Worm (Caenorhabditis elegans) whole organism, midembryonic: ENCODE measurements around the gene glr-1.

ENCODE experiments used
- T22C8.4 ChIP-seq: fragments of 200-800 bp; sonication (Bioruptor generic); IDR thresholded peaks from 2 replicates; pipeline ENCODE4 v1.3.6; 2022; ENCODE audit warnings: missing genetic modification characterization, missing compliant biosample characterization
- cog-1 ChIP-seq: sonication (generic microtip); optimal IDR thresholded peaks from 2 replicates; lab custom pipeline; 2016; ENCODE audit warnings: missing genetic modification characterization, missing compliant biosample characterization
- flt-1 ChIP-seq: fragments of 200-800 bp; sonication (Bioruptor generic); IDR thresholded peaks from 2 replicates; pipeline ENCODE4 v1.3.6; 2022; ENCODE audit warnings: missing genetic modification characterization, missing compliant biosample characterization
- klf-2 ChIP-seq: fragments of 200-800 bp; sonication (Bioruptor generic); conservative IDR thresholded peaks from 2 replicates; pipeline ENCODE4 v1.3.6; 2022; ENCODE audit warnings: missing genetic modification reagents, missing genetic modification characterization, missing compliant biosample characterization
- med-1 ChIP-seq: sonication (generic microtip); optimal IDR thresholded peaks from 2 replicates; lab custom pipeline; 2017; ENCODE audit warnings: missing genetic modification characterization, mild to moderate bottlenecking, missing compliant biosample characterization, antibody characterized with exemption, missing genetic modification reagents; ENCODE audit not compliant: insufficient read depth
- ref-1 ChIP-seq: fragments of 200-800 bp; sonication (Bioruptor generic); conservative IDR thresholded peaks from 2 replicates; pipeline ENCODE4 v1.3.6; 2022; ENCODE audit warnings: missing genetic modification reagents, missing genetic modification characterization, missing compliant biosample characterization
- tab-1 ChIP-seq: fragments of 200-800 bp; sonication (Bioruptor generic); IDR thresholded peaks from 2 replicates; pipeline ENCODE4 v1.3.6; 2022; ENCODE audit warnings: missing genetic modification characterization, missing compliant biosample characterization
- ztf-23 ChIP-seq: fragments of 200-800 bp; sonication (Bioruptor generic); IDR thresholded peaks from 2 replicates; pipeline ENCODE4 v1.3.6; 2022; ENCODE audit warnings: missing genetic modification reagents, missing genetic modification characterization, missing compliant biosample characterization
- ztf-29 ChIP-seq: fragments of 200-800 bp; sonication (Bioruptor generic); IDR thresholded peaks from 2 replicates; pipeline ENCODE4 v1.3.6; 2022; ENCODE audit warnings: missing genetic modification reagents, missing genetic modification characterization, missing compliant biosample characterization

The glr-1 gene

ce11 chrIII:8588592-8589153, at the start of gene glr-1:
TSS of gene glr-1 (minus strand) at chrIII:8588642.
- no peak for TF ChIP-seq flt-1
- no peak for TF ChIP-seq ztf-29 (GFP tag; lab: Robert Waterston, UW)
- TF ChIP-seq cog-1: no peak
- TF ChIP-seq tab-1 (GFP tag; lab: Robert Waterston, UW): no peak
- TF ChIP-seq med-1 (GFP tag; lab: Kevin White, UChicago): no peak
- TF ChIP-seq ztf-23 (GFP tag; lab: Robert Waterston, UW): no peak
- TF ChIP-seq klf-2: no peak
- no peak for TF ChIP-seq T22C8.4
- no peak for TF ChIP-seq ref-1 (GFP tag; lab: Robert Waterston, UW)

DNA sequence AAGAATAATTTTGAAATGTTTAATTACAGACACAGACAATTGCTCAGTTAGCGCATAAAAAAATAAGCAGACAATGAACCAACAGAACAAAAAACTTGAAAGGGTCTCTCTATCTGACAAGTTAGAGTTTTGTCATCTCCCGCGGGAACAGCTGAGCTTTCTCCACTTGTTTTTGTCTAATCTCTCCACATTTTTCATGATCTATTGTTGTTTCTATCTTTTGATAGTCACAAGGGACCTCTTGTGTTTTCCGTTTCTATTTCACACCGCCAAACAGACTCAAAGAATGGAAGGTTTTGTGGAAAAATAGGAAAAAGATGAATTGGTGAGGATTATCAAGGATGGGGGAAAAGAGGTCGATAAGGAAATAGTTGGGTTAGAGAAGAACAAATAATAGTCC, 48.4 kb upstream of the glr-1 start:
- no peak for TF ChIP-seq klf-2
- TF ChIP-seq med-1 (GFP tag; lab: Kevin White, UChicago): no peak
- no peak for TF ChIP-seq ref-1 (GFP tag; lab: Robert Waterston, UW)
- TF ChIP-seq ztf-23 (GFP tag; lab: Robert Waterston, UW): no peak
- no peak for TF ChIP-seq T22C8.4
- no peak for TF ChIP-seq cog-1

DNA sequence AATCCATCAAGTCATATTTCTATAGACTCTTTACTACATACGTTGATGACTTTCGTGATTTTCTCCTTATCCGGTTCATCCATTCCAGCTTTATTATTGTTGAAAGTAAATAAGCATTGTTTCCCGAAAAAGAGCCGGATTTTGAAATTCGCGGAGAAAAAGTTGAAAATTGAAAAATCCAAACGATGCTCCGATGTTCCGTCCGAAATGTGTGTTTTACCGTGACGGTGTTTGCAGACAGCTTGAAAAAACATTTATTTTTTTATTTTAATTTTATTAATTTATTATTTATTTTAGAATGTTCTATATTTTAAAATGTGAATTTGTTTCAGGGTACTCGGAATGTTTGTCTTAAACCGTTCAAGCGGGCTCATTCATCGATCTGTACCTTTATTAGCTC, 42.4 kb upstream of the glr-1 start, which contains the start of gene dnj-10:
Gene dnj-10 (plus strand): TSS at position 333 of the 400 bp plus-strand sequence.
- TF ChIP-seq ref-1 (GFP tag; lab: Robert Waterston, UW) (no peak), med-1 (GFP tag; lab: Kevin White, UChicago) (no peak), T22C8.4 (no peak), ztf-23 (GFP tag; lab: Robert Waterston, UW) (no peak), flt-1 (0 out of 2 replicates have a peak, but pooled peaks have one; percentile 48), ztf-29 (GFP tag; lab: Robert Waterston, UW) (no peak), klf-2 (no peak), cog-1 (no peak), tab-1 (GFP tag; lab: Robert Waterston, UW) (no peak)

- no peak for TF ChIP-seq klf-2
- TF ChIP-seq T22C8.4: no peak
- no peak for TF ChIP-seq cog-1
- no peak for TF ChIP-seq tab-1 (GFP tag; lab: Robert Waterston, UW)
Observed at ce11 chrIII:8628405-8628982, 40.1 kb upstream of the glr-1 start, which contains the start of the genes polk-1 and gpr-1. TSS of gene polk-1 (minus strand) at chrIII:8628590. TSS of gene gpr-1 (plus strand) at chrIII:8628932.

- TF ChIP-seq cog-1 (no peak), ref-1 (GFP tag; lab: Robert Waterston, UW) (no peak), tab-1 (GFP tag; lab: Robert Waterston, UW) (no peak), ztf-29 (GFP tag; lab: Robert Waterston, UW) (no peak), flt-1 (no peak), T22C8.4 (no peak), med-1 (GFP tag; lab: Kevin White, UChicago) (no peak), klf-2 (no peak), ztf-23 (GFP tag; lab: Robert Waterston, UW) (no peak)
Observed at ce11 chrIII:8625125-8625524, 36.7 kb upstream of the glr-1 start.

DNA sequence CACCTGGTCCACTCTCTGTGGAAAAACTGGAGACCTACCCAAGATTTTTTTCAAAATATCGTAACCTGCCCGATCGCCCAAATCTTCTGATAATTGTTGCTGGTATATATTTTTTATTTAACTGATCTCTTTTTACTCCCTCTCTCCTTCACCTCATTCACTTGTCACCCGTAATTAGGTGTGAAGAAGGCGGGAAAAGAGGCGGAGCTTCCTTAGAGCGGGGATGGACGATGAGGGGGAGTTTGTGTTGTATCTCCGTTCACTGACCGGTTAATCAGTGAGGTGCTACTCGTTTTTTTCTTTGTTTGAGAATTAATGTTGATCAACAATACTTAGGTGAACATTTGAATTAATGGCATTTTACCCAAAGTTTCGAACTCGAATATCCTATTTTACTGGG, 34.0 kb upstream of the glr-1 start, which contains the start of gene ceh-16:
Gene ceh-16 (plus strand): TSS at position 301 of the 400 bp plus-strand sequence.
- TF ChIP-seq flt-1 (no peak), ztf-23 (GFP tag; lab: Robert Waterston, UW) (no peak), ref-1 (GFP tag; lab: Robert Waterston, UW) (no peak), T22C8.4 (no peak), klf-2 (no peak)

DNA sequence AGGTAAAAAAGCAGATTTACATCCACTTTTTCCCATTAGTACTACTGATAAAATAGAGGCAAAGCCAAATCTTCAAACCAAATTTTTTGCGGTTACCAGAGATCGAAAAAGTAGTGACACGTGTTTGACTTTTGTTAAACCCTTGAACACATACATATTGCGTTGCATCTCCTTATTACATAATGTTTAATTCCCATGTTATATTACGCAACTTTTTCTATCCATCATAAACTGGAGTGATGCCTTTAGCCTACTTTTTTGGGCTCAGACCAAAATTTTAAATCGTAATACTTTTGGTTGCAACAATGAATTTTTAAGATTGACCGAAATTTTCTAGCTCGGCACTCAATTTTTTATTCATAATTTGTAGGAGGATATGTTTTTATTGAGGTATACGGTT, 33.5 kb upstream of the glr-1 start:
- TF ChIP-seq med-1 (GFP tag; lab: Kevin White, UChicago): no peak
- no peak for TF ChIP-seq tab-1 (GFP tag; lab: Robert Waterston, UW)
- no peak for TF ChIP-seq T22C8.4
- TF ChIP-seq cog-1: no peak
- TF ChIP-seq flt-1: no peak
- no peak for TF ChIP-seq ztf-23 (GFP tag; lab: Robert Waterston, UW)
- no peak for TF ChIP-seq klf-2
- no peak for TF ChIP-seq ztf-29 (GFP tag; lab: Robert Waterston, UW)
- no peak for TF ChIP-seq ref-1 (GFP tag; lab: Robert Waterston, UW)

- TF ChIP-seq ztf-23 (GFP tag; lab: Robert Waterston, UW): no peak
- TF ChIP-seq ref-1 (GFP tag; lab: Robert Waterston, UW): no peak
- no peak for TF ChIP-seq tab-1 (GFP tag; lab: Robert Waterston, UW)
- TF ChIP-seq ztf-29 (GFP tag; lab: Robert Waterston, UW): no peak
- TF ChIP-seq med-1 (GFP tag; lab: Kevin White, UChicago): no peak
- no peak for TF ChIP-seq cog-1
- no peak for TF ChIP-seq T22C8.4
- no peak for TF ChIP-seq klf-2
- TF ChIP-seq flt-1: no peak
Observed at ce11 chrIII:8621002-8621401, 32.6 kb upstream of the glr-1 start.

DNA sequence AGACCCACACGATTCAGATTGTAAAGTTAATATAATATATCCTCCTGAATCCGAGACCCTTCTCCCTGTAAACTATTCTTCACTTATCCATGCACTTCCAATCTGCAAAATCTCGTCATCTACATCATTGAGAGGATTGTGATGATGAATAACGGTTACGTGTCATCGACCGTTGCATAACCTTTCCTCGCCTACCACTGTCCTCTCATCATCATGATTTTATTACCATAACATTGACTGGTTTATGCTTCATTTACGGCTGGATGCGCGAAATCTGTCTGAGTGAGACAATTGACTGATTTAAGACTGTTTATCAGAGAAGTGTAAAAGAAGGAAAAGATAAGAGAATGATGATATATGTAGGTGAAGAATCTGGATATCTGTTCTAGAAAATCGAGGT, 31.8 kb upstream of the glr-1 start:
- TF ChIP-seq cog-1 (no peak), ztf-23 (GFP tag; lab: Robert Waterston, UW) (no peak)

- TF ChIP-seq klf-2 (no peak), T22C8.4 (peak; percentile 26; the same call in 1 of the 2 replicates)
Observed at ce11 chrIII:8618412-8618960, 30.0 kb upstream of the glr-1 start, which contains the start of gene C13G5.2. TSS of gene C13G5.2 (minus strand) at chrIII:8618462.
